Worm (Caenorhabditis elegans) whole organism, late embryonic: ENCODE measurements around the gene elc-1.

ENCODE experiments used
- Y22D7AL.16 ChIP-seq: sonication (generic microtip); optimal IDR thresholded peaks from 2 replicates; lab custom pipeline; 2016; ENCODE audit warnings: missing genetic modification characterization, missing compliant biosample characterization
- ama-1 ChIP-seq: fragments of 150-350 bp; optimal IDR thresholded peaks from 2 replicates; lab custom pipeline; 2014
- ceh-48 ChIP-seq: sonication (generic microtip); optimal IDR thresholded peaks from 2 replicates; lab custom pipeline; 2016; ENCODE audit warnings: missing genetic modification characterization, inconsistent platforms, missing compliant biosample characterization
- dmd-4 ChIP-seq: sonication (generic microtip); optimal IDR thresholded peaks from 2 replicates; lab custom pipeline; 2016; ENCODE audit warnings: borderline replicate concordance, missing genetic modification characterization, missing compliant biosample characterization
- madf-2 ChIP-seq: sonication (generic microtip); optimal IDR thresholded peaks from 2 replicates; lab custom pipeline; 2017; ENCODE audit warnings: missing genetic modification characterization, missing compliant biosample characterization
- npax-4 ChIP-seq: sonication (generic microtip); optimal IDR thresholded peaks from 2 replicates; lab custom pipeline; 2016; ENCODE audit warnings: missing genetic modification characterization, missing compliant biosample characterization
- pqm-1 ChIP-seq: sonication (generic microtip); optimal IDR thresholded peaks from 2 replicates; lab custom pipeline; 2016; ENCODE audit warnings: missing genetic modification characterization, missing compliant biosample characterization
- sox-4 ChIP-seq: sonication (generic microtip); optimal IDR thresholded peaks from 2 replicates; lab custom pipeline; 2017; ENCODE audit warnings: mild to moderate bottlenecking, missing genetic modification characterization, inconsistent platforms, missing compliant biosample characterization
- tbx-2 ChIP-seq: sonication (generic microtip); optimal IDR thresholded peaks from 2 replicates; lab custom pipeline; 2016; ENCODE audit warnings: missing genetic modification characterization, missing compliant biosample characterization
- tbx-7 ChIP-seq: sonication (generic microtip); optimal IDR thresholded peaks from 2 replicates; lab custom pipeline; 2016; ENCODE audit warnings: missing genotype, missing genetic modification characterization, missing compliant biosample characterization
- ttx-3 ChIP-seq: sonication (generic microtip); optimal IDR thresholded peaks from 2 replicates; lab custom pipeline; 2016; ENCODE audit warnings: missing genetic modification reagents, missing genetic modification characterization, missing compliant biosample characterization

- TF ChIP-seq tbx-2 (no peak), pqm-1 (no peak), dmd-4 (tag; lab: Kevin White, UChicago) (no peak), tbx-7 (tag; lab: Kevin White, UChicago) (no peak), npax-4 (tag; lab: Kevin White, UChicago) (no peak), sox-4 (tag; lab: Kevin White, UChicago) (no peak), ceh-48 (tag; lab: Kevin White, UChicago) (no peak), Y22D7AL.16 (no peak), ama-1 (no peak), ttx-3 (tag; lab: Kevin White, UChicago) (no peak), madf-2 (tag; lab: Kevin White, UChicago) (no peak)
These were observed 2.2 kb upstream of the elc-1 start, which contains the start of gene Y82E9BR.3 for ce11 chrIII:1419146-1419636.
